Fruit fly (Drosophila melanogaster): ENCODE measurements around the gene Esyt2.

The Esyt2 gene

dm6 chr3R:24543676-24544277, 742 bp upstream of the Esyt2 start, which contains the start of gene Cftr:
TSS of gene Cftr (minus strand) at chr3R:24543914.
- TF ChIP-seq tj (GFP tag; optimal IDR thresholded peaks at IDR 0.05) (peak; percentile 87), bab1 (GFP tag; optimal IDR thresholded peaks at IDR 0.05) (peak; percentile 67), CG14711 (tag; optimal IDR thresholded peaks at IDR 0.05) (peak; percentile 66), CG11617 (GFP tag; optimal IDR thresholded peaks at IDR 0.05) (peak; percentile 57), CG5204 (GFP tag; optimal IDR thresholded peaks at IDR 0.05) (peak; percentile 61), CG1620 (GFP tag; optimal IDR thresholded peaks at IDR 0.05) (peak; percentile 89), toe (GFP tag; optimal IDR thresholded peaks at IDR 0.05) (peak; percentile 79), Crg-1 (GFP tag; optimal IDR thresholded peaks at IDR 0.05) (peak; percentile 86), Clk (GFP tag; optimal IDR thresholded peaks at IDR 0.05) (peak; percentile 37), Hr96 (GFP tag; optimal IDR thresholded peaks at IDR 0.05) (peak; percentile 68), CG7045 (GFP tag; optimal IDR thresholded peaks at IDR 0.05) (peak; percentile 68), ovo (GFP tag; optimal IDR thresholded peaks at IDR 0.05) (peak; percentile 37), CG7101 (tag; optimal IDR thresholded peaks at IDR 0.05) (peak; percentile 77), cic (GFP tag; optimal IDR thresholded peaks at IDR 0.05) (peak; percentile 74), Mnt (GFP tag; optimal IDR thresholded peaks at IDR 0.05) (peak; percentile 98), kay (GFP tag; ENCODE audit: borderline replicate concordance) (peak; percentile 94), CG12768 (GFP tag; optimal IDR thresholded peaks at IDR 0.05) (peak; percentile 80), cnc (optimal IDR thresholded peaks at IDR 0.05) (peak; percentile 96), pad (GFP tag; optimal IDR thresholded peaks at IDR 0.05) (peak; percentile 92), CG33017 (tag; optimal IDR thresholded peaks at IDR 0.05) (peak; percentile 69)

dm6 chr3R:24548216-24548615, 3.7 kb downstream of the Esyt2 start:
- TF ChIP-seq pad (GFP tag; optimal IDR thresholded peaks at IDR 0.05) (no peak), bab1 (GFP tag; optimal IDR thresholded peaks at IDR 0.05) (no peak), tj (GFP tag; optimal IDR thresholded peaks at IDR 0.05) (no peak), Crg-1 (GFP tag; optimal IDR thresholded peaks at IDR 0.05) (no peak), cnc (optimal IDR thresholded peaks at IDR 0.05) (no peak), CG7045 (GFP tag; optimal IDR thresholded peaks at IDR 0.05) (no peak), cic (GFP tag; optimal IDR thresholded peaks at IDR 0.05) (no peak), CG7101 (tag; optimal IDR thresholded peaks at IDR 0.05) (no peak), Hr96 (GFP tag; optimal IDR thresholded peaks at IDR 0.05) (no peak), kay (GFP tag; ENCODE audit: borderline replicate concordance) (no peak), CG33017 (tag; optimal IDR thresholded peaks at IDR 0.05) (no peak), toe (GFP tag; optimal IDR thresholded peaks at IDR 0.05) (no peak), CG5204 (GFP tag; optimal IDR thresholded peaks at IDR 0.05) (no peak), Clk (GFP tag; optimal IDR thresholded peaks at IDR 0.05) (no peak), CG12768 (GFP tag; optimal IDR thresholded peaks at IDR 0.05) (no peak)

- TF ChIP-seq cic (GFP tag; optimal IDR thresholded peaks at IDR 0.05), result peak; percentile 31
- TF ChIP-seq CG1620 (GFP tag; optimal IDR thresholded peaks at IDR 0.05), result no peak
Observed at dm6 chr3R:24548832-24549231, 4.3 kb downstream of the Esyt2 start.

- TF ChIP-seq pad (GFP tag; optimal IDR thresholded peaks at IDR 0.05) (no peak), Crg-1 (GFP tag; optimal IDR thresholded peaks at IDR 0.05) (no peak), cic (GFP tag; optimal IDR thresholded peaks at IDR 0.05) (no peak), CG11617 (GFP tag; optimal IDR thresholded peaks at IDR 0.05) (no peak), tj (GFP tag; optimal IDR thresholded peaks at IDR 0.05) (no peak), bab1 (GFP tag; optimal IDR thresholded peaks at IDR 0.05) (no peak), CG33017 (tag; optimal IDR thresholded peaks at IDR 0.05) (no peak), CG14711 (tag; optimal IDR thresholded peaks at IDR 0.05) (no peak), Hr96 (GFP tag; optimal IDR thresholded peaks at IDR 0.05) (no peak), Clk (GFP tag; optimal IDR thresholded peaks at IDR 0.05) (no peak), Mnt (GFP tag; optimal IDR thresholded peaks at IDR 0.05) (no peak), CG7045 (GFP tag; optimal IDR thresholded peaks at IDR 0.05) (no peak), CG5204 (GFP tag; optimal IDR thresholded peaks at IDR 0.05) (no peak), toe (GFP tag; optimal IDR thresholded peaks at IDR 0.05) (no peak), CG7101 (tag; optimal IDR thresholded peaks at IDR 0.05) (no peak), kay (GFP tag; ENCODE audit: borderline replicate concordance) (no peak), cnc (optimal IDR thresholded peaks at IDR 0.05) (no peak), CG12768 (GFP tag; optimal IDR thresholded peaks at IDR 0.05) (no peak), CG1620 (GFP tag; optimal IDR thresholded peaks at IDR 0.05) (no peak), ovo (GFP tag; optimal IDR thresholded peaks at IDR 0.05) (no peak)
Observed at dm6 chr3R:24549834-24550233, 5.3 kb downstream of the Esyt2 start.

dm6 chr3R:24550802-24551391, 6.4 kb downstream of the Esyt2 start:
- no peak for TF ChIP-seq bab1 (GFP tag; optimal IDR thresholded peaks at IDR 0.05)
- TF ChIP-seq cnc (optimal IDR thresholded peaks at IDR 0.05), result no peak
- no peak for TF ChIP-seq CG5204 (GFP tag; optimal IDR thresholded peaks at IDR 0.05)
- no peak for TF ChIP-seq CG12768 (GFP tag; optimal IDR thresholded peaks at IDR 0.05)
- TF ChIP-seq Crg-1 (GFP tag; optimal IDR thresholded peaks at IDR 0.05), result no peak
- no peak for TF ChIP-seq CG14711 (tag; optimal IDR thresholded peaks at IDR 0.05)
- TF ChIP-seq Hr96 (GFP tag; optimal IDR thresholded peaks at IDR 0.05), result no peak
- TF ChIP-seq CG33017 (tag; optimal IDR thresholded peaks at IDR 0.05), result no peak
- no peak for TF ChIP-seq CG7101 (tag; optimal IDR thresholded peaks at IDR 0.05)

dm6 chr3R:24555150-24555549, 10.6 kb downstream of the Esyt2 start:
- TF ChIP-seq ovo (GFP tag; optimal IDR thresholded peaks at IDR 0.05) (no peak), toe (GFP tag; optimal IDR thresholded peaks at IDR 0.05) (no peak), CG14711 (tag; optimal IDR thresholded peaks at IDR 0.05) (no peak), tj (GFP tag; optimal IDR thresholded peaks at IDR 0.05) (no peak), Clk (GFP tag; optimal IDR thresholded peaks at IDR 0.05) (no peak), CG33017 (tag; optimal IDR thresholded peaks at IDR 0.05) (no peak), pad (GFP tag; optimal IDR thresholded peaks at IDR 0.05) (no peak)
